Worm (Caenorhabditis elegans) whole organism, L4 larva: ENCODE results near the gene gur-5.

ENCODE experiments used
- F10B5.3 ChIP-seq: sonication (generic microtip); optimal IDR thresholded peaks from 2 replicates; lab custom pipeline; 2016; ENCODE audit warnings: mild to moderate bottlenecking, missing genetic modification characterization, missing compliant biosample characterization
- F44E2.7 ChIP-seq: fragments of 200-800 bp; sonication (Bioruptor generic); IDR thresholded peaks from 2 replicates; pipeline ENCODE4 v2.1.2; 2022; ENCODE audit warnings: missing genetic modification characterization, missing compliant biosample characterization
- F49E8.2 ChIP-seq: sonication (generic microtip); optimal IDR thresholded peaks from 2 replicates; lab custom pipeline; 2016; ENCODE audit warnings: missing compliant biosample characterization, mild to moderate bottlenecking, missing genetic modification characterization, borderline replicate concordance
- T20F7.1 ChIP-seq: fragments of 200-800 bp; sonication (Bioruptor generic); optimal IDR thresholded peaks from 2 replicates; lab custom pipeline; 2018; ENCODE audit warnings: mild to moderate bottlenecking, missing genetic modification characterization, missing compliant biosample characterization
- Y5F2A.4 ChIP-seq: fragments of 200-800 bp; sonication (Bioruptor generic); optimal IDR thresholded peaks from 2 replicates; lab custom pipeline; 2018; ENCODE audit warnings: mild to moderate bottlenecking, missing genetic modification characterization, missing compliant biosample characterization
- aha-1 ChIP-seq: fragments of 150-350 bp; peaks from one replicate; lab custom pipeline; 2014; ENCODE audit warnings: missing biosample characterization, missing genetic modification characterization
- ceh-20 ChIP-seq: fragments of 200-800 bp; sonication (Bioruptor generic); IDR thresholded peaks from 2 replicates; pipeline ENCODE4 v1.3.6; 2022; ENCODE audit warnings: missing genetic modification reagents, missing genetic modification characterization, missing compliant biosample characterization
- ces-1 ChIP-seq: fragments of 150-350 bp; sonication (generic microtip); optimal IDR thresholded peaks from 4 replicates; lab custom pipeline; 2014; ENCODE audit warnings: missing biosample characterization, missing genetic modification reagents, missing genetic modification characterization
- ctbp-1 ChIP-seq: fragments of 200-800 bp; sonication (Bioruptor generic); IDR thresholded peaks from 2 replicates; pipeline ENCODE4 v1.3.6; 2022; ENCODE audit warnings: missing genetic modification reagents, missing genetic modification characterization, missing compliant biosample characterization
- daf-12 ChIP-seq: fragments of 150-350 bp; optimal IDR thresholded peaks from 2 replicates; lab custom pipeline; 2014; ENCODE audit warnings: missing biosample characterization, missing genetic modification reagents, missing genetic modification characterization
- daf-16 ChIP-seq, 3 experiments: sonication (generic microtip); optimal IDR thresholded peaks; 2 replicates each; lab custom pipeline; 2016 to 2017; ENCODE audit warnings: missing genetic modification characterization in 3 of 3, missing genetic modification reagents in 3 of 3, mild to moderate bottlenecking in 2 of 3, missing compliant biosample characterization in 2 of 3, missing biosample characterization in 1 of 3, moderate library complexity in 1 of 3
- dmd-6 ChIP-seq: fragments of 200-800 bp; sonication (Bioruptor generic); IDR thresholded peaks from 2 replicates; pipeline ENCODE4 v1.3.6; 2022; ENCODE audit warnings: missing genetic modification reagents, missing genetic modification characterization, missing compliant biosample characterization
- dve-1 ChIP-seq: sonication (generic microtip); optimal IDR thresholded peaks from 2 replicates; lab custom pipeline; 2017; ENCODE audit warnings: antibody characterized with exemption, mild to moderate bottlenecking, missing genetic modification characterization, missing compliant biosample characterization; ENCODE audit not compliant: insufficient read depth
- egl-27 ChIP-seq: sonication (generic microtip); optimal IDR thresholded peaks from 3 replicates; lab custom pipeline; 2017; ENCODE audit warnings: missing biosample characterization, missing genetic modification reagents, missing genetic modification characterization
- egl-43 ChIP-seq: fragments of 200-800 bp; sonication (Bioruptor generic); IDR thresholded peaks from 2 replicates; pipeline ENCODE4 v1.3.6; 2022; ENCODE audit warnings: missing genetic modification reagents, missing genetic modification characterization, missing compliant biosample characterization
- fkh-10 ChIP-seq: fragments of 150-350 bp; optimal IDR thresholded peaks from 2 replicates; lab custom pipeline; 2014; ENCODE audit warnings: missing biosample characterization, missing genetic modification reagents, missing genetic modification characterization
- fos-1 ChIP-seq: fragments of 150-350 bp; optimal IDR thresholded peaks from 2 replicates; lab custom pipeline; 2014; ENCODE audit warnings: missing biosample characterization, missing genetic modification characterization
- hlh-11 ChIP-seq: fragments of 200-800 bp; sonication (Bioruptor generic); optimal IDR thresholded peaks from 2 replicates; lab custom pipeline; 2018; ENCODE audit warnings: mild to moderate bottlenecking, missing genetic modification characterization, missing compliant biosample characterization
- hlh-30 ChIP-seq: sonication (generic microtip); optimal IDR thresholded peaks from 2 replicates; lab custom pipeline; 2017; ENCODE audit warnings: antibody characterized with exemption, mild to moderate bottlenecking, missing genetic modification characterization, missing compliant biosample characterization; ENCODE audit not compliant: insufficient read depth
- lim-7 ChIP-seq: fragments of 200-800 bp; sonication (Bioruptor generic); IDR thresholded peaks from 2 replicates; pipeline ENCODE4 v1.3.6; 2022; ENCODE audit warnings: missing genetic modification characterization, missing compliant biosample characterization
- lin-29 ChIP-seq: fragments of 200-800 bp; sonication (Bioruptor generic); IDR thresholded peaks from 2 replicates; pipeline ENCODE4 v1.3.6; 2022; ENCODE audit warnings: missing genetic modification reagents, missing genetic modification characterization, missing compliant biosample characterization
- lsy-2 ChIP-seq, 2 experiments: fragments of 150-350 bp in 1 of 2; sonication (generic microtip) in 1 of 2; optimal IDR thresholded peaks; 2 replicates each; lab custom pipeline; 2014 to 2017; ENCODE audit warnings: missing biosample characterization in 2 of 2, missing genetic modification characterization in 2 of 2
- madf-9 ChIP-seq: fragments of 200-800 bp; sonication (Bioruptor generic); conservative IDR thresholded peaks from 2 replicates; pipeline ENCODE4 v1.3.6; 2022; ENCODE audit warnings: missing genetic modification reagents, missing genetic modification characterization, missing compliant biosample characterization
- mdt-29 ChIP-seq: fragments of 200-800 bp; sonication (Bioruptor generic); IDR thresholded peaks from 2 replicates; pipeline ENCODE4 v1.3.6; 2022; ENCODE audit warnings: missing genetic modification reagents, missing genetic modification characterization, missing compliant biosample characterization
- mxl-2 ChIP-seq: fragments of 200-800 bp; sonication (Bioruptor generic); conservative IDR thresholded peaks from 2 replicates; pipeline ENCODE4 v1.3.6; 2022; ENCODE audit warnings: missing genetic modification reagents, missing genetic modification characterization, missing compliant biosample characterization
- mxl-3 ChIP-seq: fragments of 200-800 bp; sonication (Bioruptor generic); optimal IDR thresholded peaks from 2 replicates; lab custom pipeline; 2018; ENCODE audit warnings: mild to moderate bottlenecking, missing genetic modification characterization, missing compliant biosample characterization
- nhr-10 ChIP-seq: fragments of 150-350 bp; optimal IDR thresholded peaks from 2 replicates; lab custom pipeline; 2014; ENCODE audit warnings: missing biosample characterization, missing genetic modification characterization
- nhr-11 ChIP-seq: fragments of 150-350 bp; optimal IDR thresholded peaks from 2 replicates; lab custom pipeline; 2014; ENCODE audit warnings: missing biosample characterization, missing genetic modification characterization
- nhr-111 ChIP-seq: fragments of 200-800 bp; sonication (Bioruptor generic); optimal IDR thresholded peaks from 2 replicates; lab custom pipeline; 2018; ENCODE audit warnings: mild to moderate bottlenecking, missing genetic modification characterization, missing compliant biosample characterization
- nhr-28 ChIP-seq: fragments of 150-350 bp; optimal IDR thresholded peaks from 2 replicates; lab custom pipeline; 2014; ENCODE audit warnings: missing biosample characterization, missing genetic modification characterization
- nhr-41 ChIP-seq: fragments of 200-800 bp; sonication (Bioruptor generic); IDR thresholded peaks from 2 replicates; pipeline ENCODE4 v1.3.6; 2022; ENCODE audit warnings: missing genetic modification reagents, missing genetic modification characterization, missing compliant biosample characterization
- nhr-42 ChIP-seq: fragments of 200-800 bp; sonication (Bioruptor generic); IDR thresholded peaks from 2 replicates; pipeline ENCODE4 v1.3.6; 2022; ENCODE audit warnings: missing genetic modification characterization, missing compliant biosample characterization
- nhr-77 ChIP-seq: fragments of 150-350 bp; optimal IDR thresholded peaks from 2 replicates; lab custom pipeline; 2014; ENCODE audit warnings: missing biosample characterization, missing genetic modification characterization
- pha-4 ChIP-seq, 2 experiments: fragments of 150-350 bp in 1 of 2; fragments of 200-800 bp in 1 of 2; sonication (Bioruptor generic) in 1 of 2; IDR thresholded peaks in 1 of 2; optimal IDR thresholded peaks in 1 of 2; 2 replicates each; pipeline versions ENCODE4 v1.3.6 to Lab custom; 2014 to 2022; ENCODE audit warnings: missing genetic modification characterization in 2 of 2, missing genetic modification reagents in 2 of 2, missing biosample characterization in 1 of 2, missing compliant biosample characterization in 1 of 2
- rbr-2 ChIP-seq: sonication (generic microtip); optimal IDR thresholded peaks from 2 replicates; lab custom pipeline; 2016; ENCODE audit warnings: missing genotype, missing genetic modification characterization, missing compliant biosample characterization
- set-16 ChIP-seq: fragments of 200-800 bp; sonication (Bioruptor generic); IDR thresholded peaks from 2 replicates; pipeline ENCODE4 v1.3.6; 2022; ENCODE audit warnings: missing genetic modification reagents, missing genetic modification characterization, missing compliant biosample characterization
- skn-1 ChIP-seq: fragments of 150-350 bp; optimal IDR thresholded peaks from 2 replicates; lab custom pipeline; 2014; ENCODE audit warnings: missing biosample characterization, missing genetic modification characterization
- spr-3 ChIP-seq: fragments of 200-800 bp; sonication (Bioruptor generic); optimal IDR thresholded peaks from 2 replicates; lab custom pipeline; 2018; ENCODE audit warnings: mild to moderate bottlenecking, missing genetic modification characterization, missing compliant biosample characterization
- tag-97 ChIP-seq: fragments of 200-800 bp; sonication (Bioruptor generic); IDR thresholded peaks from 2 replicates; pipeline ENCODE4 v1.3.6; 2022; ENCODE audit warnings: missing genetic modification characterization, missing compliant biosample characterization
- unc-130 ChIP-seq: sonication (generic microtip); optimal IDR thresholded peaks from 2 replicates; lab custom pipeline; 2016; ENCODE audit warnings: missing genetic modification reagents, missing genetic modification characterization, missing compliant biosample characterization
- unc-62 ChIP-seq, 3 experiments: fragments of 150-350 bp in 1 of 3; sonication (generic microtip); optimal IDR thresholded peaks in 2 of 3; peaks in 1 of 3; 1 replicate in 1 of 3; 2 replicates in 2 of 3; lab custom pipeline; 2014 to 2017; ENCODE audit warnings: missing biosample characterization in 3 of 3, missing genetic modification characterization in 3 of 3, missing genetic modification reagents in 3 of 3, missing genotype in 1 of 3
- zfp-3 ChIP-seq: fragments of 200-800 bp; sonication (Bioruptor generic); conservative IDR thresholded peaks from 2 replicates; pipeline ENCODE4 v1.3.6; 2022; ENCODE audit warnings: missing genetic modification reagents, missing genetic modification characterization, missing compliant biosample characterization

Gene gur-5

DNA sequence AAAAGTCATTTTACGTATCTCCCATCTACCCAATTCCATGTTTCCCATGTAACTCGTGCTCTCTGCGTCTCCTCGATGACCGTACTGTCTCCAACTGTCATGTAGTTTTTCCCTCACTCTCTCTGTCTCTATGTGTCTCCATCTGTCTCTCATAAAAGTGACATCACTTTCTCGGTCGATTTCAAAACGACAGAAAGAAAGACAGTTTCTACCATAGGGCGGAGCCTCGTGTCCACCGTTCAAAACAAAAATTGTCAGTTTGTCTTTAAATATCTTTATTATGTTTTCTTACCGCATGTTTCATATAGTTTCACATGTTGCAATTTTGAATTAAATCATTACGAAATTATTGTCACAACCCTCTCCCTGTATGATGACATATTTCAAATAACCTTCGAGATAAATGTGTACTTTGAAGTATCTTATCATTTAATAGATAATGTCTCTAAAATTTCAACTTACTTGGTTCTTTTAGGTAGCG is 45.1 kb downstream of the gur-5 start (continued):
- TF ChIP-seq mxl-3 (GFP tag; lab: Kevin White, UChicago) (peak; percentile 81), mxl-2 (GFP tag; lab: Robert Waterston, UW) (no peak), nhr-42 (GFP tag; lab: Robert Waterston, UW) (no peak)

DNA sequence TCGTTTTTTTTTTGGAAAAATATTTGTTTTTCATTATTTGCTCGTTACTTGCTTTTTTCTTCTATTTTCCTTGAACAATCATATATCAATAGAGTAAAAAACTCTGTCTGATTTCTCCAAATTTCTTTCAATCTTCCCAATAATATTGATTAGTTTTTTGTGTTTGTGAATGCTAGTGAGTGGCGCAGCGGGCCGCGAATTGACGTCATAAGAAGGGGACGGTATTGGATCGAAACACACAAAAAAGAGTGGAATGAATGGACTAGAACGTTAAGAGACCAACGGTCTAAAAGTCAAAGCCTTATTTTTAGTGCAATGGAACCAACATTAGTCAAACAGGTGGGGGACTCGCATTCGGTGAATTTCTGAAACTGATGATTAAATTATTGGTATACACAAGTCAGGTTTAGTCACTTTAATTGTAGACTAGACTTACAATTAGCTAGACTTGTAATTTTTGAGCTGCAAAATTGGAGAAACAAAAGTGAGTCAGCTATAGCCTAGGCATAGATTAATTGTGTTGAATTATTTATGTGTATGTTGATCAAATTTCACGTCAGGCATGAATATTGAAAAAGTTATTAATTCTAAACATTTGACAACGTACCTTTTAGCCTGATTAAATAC is 46.7 kb downstream of the gur-5 start:
- TF ChIP-seq rbr-2 (tag; lab: Kevin White, UChicago) (no peak), set-16 (no peak), ceh-20 (GFP tag; lab: Robert Waterston, UW) (no peak), fkh-10 (GFP tag; lab: Kevin White, UChicago) (no peak), daf-16 (GFP tag; optimal IDR thresholded peaks at IDR 0.05; lab: Kevin White, UChicago) (no peak), daf-16 (tag; optimal IDR thresholded peaks at IDR 0.05; lab: Kevin White, UChicago) (peak; percentile 15), egl-43 (GFP tag; lab: Robert Waterston, UW) (no peak), nhr-11 (peak; percentile 52), mdt-29 (GFP tag; lab: Robert Waterston, UW) (no peak), unc-62 (GFP tag; optimal IDR thresholded peaks at IDR 0.05 in 1 of 2; lab: Kevin White, UChicago) (peak in 1 of 2 experiments; percentile 31), unc-62 (tag; optimal IDR thresholded peaks at IDR 0.05; lab: Kevin White, UChicago) (no peak), Y5F2A.4 (no peak), nhr-41 (no peak), lsy-2 (tag; optimal IDR thresholded peaks at IDR 0.05; lab: Kevin White, UChicago) (peak in 1 of 2 experiments; percentile 6), dmd-6 (GFP tag; lab: Robert Waterston, UW) (peak; percentile 26; the same call in 1 of the 2 replicates), hlh-11 (tag; lab: Kevin White, UChicago) (peak; percentile 23), tag-97 (GFP tag; lab: Robert Waterston, UW) (no peak), daf-12 (tag; lab: Kevin White, UChicago) (no peak), zfp-3 (no peak), dve-1 (peak; percentile 11), F49E8.2 (no peak), ctbp-1 (GFP tag; lab: Robert Waterston, UW) (no peak), F10B5.3 (tag; lab: Kevin White, UChicago) (no peak), fos-1 (tag; lab: Kevin White, UChicago) (no peak), unc-130 (GFP tag; lab: Kevin White, UChicago) (no peak), mxl-2 (GFP tag; lab: Robert Waterston, UW) (no peak), nhr-10 (tag; lab: Kevin White, UChicago) (no peak), egl-27 (tag; lab: Kevin White, UChicago) (no peak), nhr-42 (GFP tag; lab: Robert Waterston, UW) (no peak), aha-1 (peak; percentile 76), F44E2.7 (no peak), ces-1 (GFP tag; lab: Kevin White, UChicago) (no peak), nhr-111 (GFP tag; lab: Kevin White, UChicago) (no peak), lim-7 (GFP tag; lab: Robert Waterston, UW) (no peak), skn-1 (tag; lab: Kevin White, UChicago) (no peak), nhr-77 (peak; percentile 11), hlh-30 (tag; lab: Kevin White, UChicago) (no peak), spr-3 (GFP tag; lab: Kevin White, UChicago) (no peak), pha-4 (GFP tag; IDR thresholded peaks at IDR 0.05; lab: Robert Waterston, UW) (no peak), pha-4 (tag; optimal IDR thresholded peaks at IDR 0.05; lab: Kevin White, UChicago) (peak; percentile 16), lin-29 (no peak), madf-9 (GFP tag; lab: Robert Waterston, UW) (no peak), nhr-28 (peak; percentile 52), T20F7.1 (no peak)
- TF ChIP-seq, all 104 proteins: peak for 11
